Worm (Caenorhabditis elegans) whole organism, L3 larva: ENCODE results near the gene Y75B8A.25.

Experiments used
- R02D3.7 ChIP-seq: fragments of 150-350 bp; optimal IDR thresholded peaks from 2 replicates; lab custom pipeline; 2014; ENCODE audit warnings: missing biosample characterization, missing genetic modification characterization
- ceh-16 ChIP-seq: sonication (generic microtip); optimal IDR thresholded peaks from 2 replicates; lab custom pipeline; 2017; ENCODE audit warnings: missing biosample characterization, missing genetic modification characterization
- ceh-9 ChIP-seq: sonication (generic microtip); optimal IDR thresholded peaks from 2 replicates; lab custom pipeline; 2018; ENCODE audit warnings: missing biosample characterization, missing genetic modification characterization
- egl-27 ChIP-seq: sonication (generic microtip); optimal IDR thresholded peaks from 4 replicates; lab custom pipeline; 2017; ENCODE audit warnings: missing biosample characterization, missing genetic modification reagents, missing genetic modification characterization
- hmg-11 ChIP-seq: sonication (generic microtip); optimal IDR thresholded peaks from 2 replicates; lab custom pipeline; 2016; ENCODE audit warnings: missing genetic modification characterization, missing compliant biosample characterization
- lin-15B ChIP-seq: fragments of 150-350 bp; optimal IDR thresholded peaks from 2 replicates; lab custom pipeline; 2014; ENCODE audit warnings: missing biosample characterization, missing genetic modification characterization
- nhr-43 ChIP-seq: sonication (generic microtip); optimal IDR thresholded peaks from 2 replicates; lab custom pipeline; 2016; ENCODE audit warnings: mild to moderate bottlenecking, missing genetic modification characterization, missing compliant biosample characterization; ENCODE audit not compliant: poor library complexity, severe bottlenecking
- sea-2 ChIP-seq: fragments of 150-350 bp; sonication (generic microtip); optimal IDR thresholded peaks from 4 replicates; lab custom pipeline; 2014; ENCODE audit warnings: missing biosample characterization, missing genetic modification reagents, missing genetic modification characterization
- skn-1 ChIP-seq: fragments of 150-350 bp; optimal IDR thresholded peaks from 2 replicates; lab custom pipeline; 2014; ENCODE audit warnings: missing biosample characterization, missing genetic modification characterization
- tbx-2 ChIP-seq: sonication (generic microtip); optimal IDR thresholded peaks from 2 replicates; lab custom pipeline; 2016; ENCODE audit warnings: mild to moderate bottlenecking, missing genetic modification characterization, missing compliant biosample characterization
- unc-39 ChIP-seq: sonication (generic microtip); optimal IDR thresholded peaks from 4 replicates; lab custom pipeline; 2017; ENCODE audit warnings: missing biosample characterization, missing genetic modification characterization
- zag-1 ChIP-seq: fragments of 150-350 bp; optimal IDR thresholded peaks from 2 replicates; lab custom pipeline; 2014; ENCODE audit warnings: missing biosample characterization, missing genetic modification characterization
- ztf-11 ChIP-seq: fragments of 150-350 bp; optimal IDR thresholded peaks from 2 replicates; lab custom pipeline; 2014; ENCODE audit warnings: missing biosample characterization, missing genetic modification characterization

DNA sequence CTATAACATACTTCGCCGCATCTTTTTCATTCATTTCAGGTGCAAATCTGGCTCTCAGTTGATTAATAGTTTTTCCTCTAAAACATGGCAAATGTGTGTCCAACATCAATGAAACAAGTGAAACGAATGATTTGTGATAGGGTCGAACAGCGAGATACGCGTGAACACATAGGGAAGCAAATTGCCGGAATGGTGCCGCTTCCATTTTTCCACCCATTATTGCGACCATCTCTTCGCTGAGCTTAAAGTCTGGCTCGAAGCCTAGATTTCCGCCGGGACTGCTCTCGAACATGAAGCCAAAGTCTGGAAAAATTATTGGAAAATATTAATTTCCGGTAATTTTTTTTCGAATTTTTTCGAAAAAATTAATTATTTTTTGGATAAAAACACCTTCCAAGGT lies 20.5 kb upstream of the Y75B8A.25 start:
- TF ChIP-seq egl-27 (no peak), tbx-2 (tag; lab: Kevin White, UChicago) (no peak), ceh-9 (tag; lab: Kevin White, UChicago) (no peak), ceh-16 (no peak), R02D3.7 (tag; lab: Kevin White, UChicago) (no peak), sea-2 (GFP tag; lab: Kevin White, UChicago) (no peak), zag-1 (no peak), nhr-43 (no peak), ztf-11 (tag; lab: Kevin White, UChicago) (no peak), lin-15B (tag; lab: Kevin White, UChicago) (no peak), hmg-11 (no peak), unc-39 (tag; lab: Kevin White, UChicago) (no peak), skn-1 (tag; lab: Kevin White, UChicago) (no peak)
